Worm (Caenorhabditis elegans) whole organism, L4 larva: ENCODE data around the gene srg-56.

Experiments
- F37D6.2 ChIP-seq: sonication (generic microtip); optimal IDR thresholded peaks from 2 replicates; lab custom pipeline; 2016; ENCODE audit warnings: mild to moderate bottlenecking, missing genetic modification characterization, missing compliant biosample characterization
- ZK546.5 ChIP-seq, 2 experiments: sonication (generic microtip); optimal IDR thresholded peaks; 2 replicates each; lab custom pipeline; 2017; ENCODE audit warnings: missing biosample characterization in 2 of 2, missing genetic modification characterization in 2 of 2
- dmd-9 ChIP-seq: fragments of 200-800 bp; sonication (Bioruptor generic); IDR thresholded peaks from 2 replicates; pipeline ENCODE4 v1.3.6; 2022; ENCODE audit warnings: missing genetic modification reagents, missing genetic modification characterization, missing compliant biosample characterization
- jun-1 ChIP-seq: fragments of 150-350 bp; optimal IDR thresholded peaks from 2 replicates; lab custom pipeline; 2014; ENCODE audit warnings: missing biosample characterization, missing genetic modification reagents, missing genetic modification characterization
- lin-13 ChIP-seq: fragments of 150-350 bp; optimal IDR thresholded peaks from 2 replicates; lab custom pipeline; 2014; ENCODE audit warnings: missing biosample characterization, missing genetic modification reagents, missing genetic modification characterization
- lsy-2 ChIP-seq, 2 experiments: fragments of 150-350 bp in 1 of 2; sonication (generic microtip) in 1 of 2; optimal IDR thresholded peaks; 2 replicates each; lab custom pipeline; 2014 to 2017; ENCODE audit warnings: missing biosample characterization in 2 of 2, missing genetic modification characterization in 2 of 2
- mdl-1 ChIP-seq, 2 experiments: fragments of 150-350 bp in 1 of 2; sonication (generic microtip) in 1 of 2; optimal IDR thresholded peaks; 2 replicates each; lab custom pipeline; 2014 to 2017; ENCODE audit warnings: missing biosample characterization in 2 of 2, missing genetic modification characterization in 2 of 2
- nhr-237 ChIP-seq: sonication (generic microtip); optimal IDR thresholded peaks from 2 replicates; lab custom pipeline; 2017; ENCODE audit warnings: missing biosample characterization, missing genetic modification characterization
- nhr-25 ChIP-seq: sonication (generic microtip); optimal IDR thresholded peaks from 2 replicates; lab custom pipeline; 2017; ENCODE audit warnings: missing genetic modification characterization, mild to moderate bottlenecking, missing compliant biosample characterization, antibody characterized with exemption, moderate library complexity, borderline replicate concordance; ENCODE audit not compliant: insufficient read depth
- pha-4 ChIP-seq, 2 experiments: fragments of 150-350 bp in 1 of 2; fragments of 200-800 bp in 1 of 2; sonication (Bioruptor generic) in 1 of 2; IDR thresholded peaks in 1 of 2; optimal IDR thresholded peaks in 1 of 2; 2 replicates each; pipeline versions ENCODE4 v1.3.6 to Lab custom; 2014 to 2022; ENCODE audit warnings: missing genetic modification characterization in 2 of 2, missing genetic modification reagents in 2 of 2, missing biosample characterization in 1 of 2, missing compliant biosample characterization in 1 of 2
- snpc-4 ChIP-seq: fragments of 150-350 bp; optimal IDR thresholded peaks from 2 replicates; lab custom pipeline; 2014; ENCODE audit warnings: missing biosample characterization, missing genetic modification characterization
- unc-62 ChIP-seq, 3 experiments: fragments of 150-350 bp in 1 of 3; sonication (generic microtip); optimal IDR thresholded peaks in 2 of 3; peaks in 1 of 3; 1 replicate in 1 of 3; 2 replicates in 2 of 3; lab custom pipeline; 2014 to 2017; ENCODE audit warnings: missing biosample characterization in 3 of 3, missing genetic modification characterization in 3 of 3, missing genetic modification reagents in 3 of 3, missing genotype in 1 of 3

ce11 chrV:2697693-2698092 is 40.4 kb downstream of the srg-56 start:
- peak in 1 of 2 experiments; percentile 11 for TF ChIP-seq lsy-2 (tag; optimal IDR thresholded peaks at IDR 0.05; lab: Kevin White, UChicago)
- TF ChIP-seq unc-62 (GFP tag; optimal IDR thresholded peaks at IDR 0.05 in 1 of 2; lab: Kevin White, UChicago) = no peak
- no peak for TF ChIP-seq unc-62 (tag; optimal IDR thresholded peaks at IDR 0.05; lab: Kevin White, UChicago)
- no peak for TF ChIP-seq dmd-9 (GFP tag; lab: Robert Waterston, UW)
- no peak for TF ChIP-seq pha-4 (GFP tag; IDR thresholded peaks at IDR 0.05; lab: Robert Waterston, UW)
- TF ChIP-seq pha-4 (tag; optimal IDR thresholded peaks at IDR 0.05; lab: Kevin White, UChicago) = no peak
- TF ChIP-seq lin-13 (GFP tag; lab: Kevin White, UChicago) = no peak
- TF ChIP-seq jun-1 (tag; lab: Kevin White, UChicago) = no peak
- TF ChIP-seq ZK546.5 (tag; optimal IDR thresholded peaks at IDR 0.05; lab: Kevin White, UChicago) = no peak
- no peak for TF ChIP-seq mdl-1 (tag; optimal IDR thresholded peaks at IDR 0.05; lab: Kevin White, UChicago)
- no peak for TF ChIP-seq snpc-4 (tag; lab: Kevin White, UChicago)
- TF ChIP-seq nhr-25 (tag; lab: Kevin White, UChicago) = no peak
- no peak for TF ChIP-seq F37D6.2
- TF ChIP-seq nhr-237 = no peak
